Fruit fly (Drosophila melanogaster): ENCODE measurements around the gene CG3323.
A peak's percentile ranks its signal among the peaks of the same experiment; 100 is the strongest.

CG3323 gene

DNA sequence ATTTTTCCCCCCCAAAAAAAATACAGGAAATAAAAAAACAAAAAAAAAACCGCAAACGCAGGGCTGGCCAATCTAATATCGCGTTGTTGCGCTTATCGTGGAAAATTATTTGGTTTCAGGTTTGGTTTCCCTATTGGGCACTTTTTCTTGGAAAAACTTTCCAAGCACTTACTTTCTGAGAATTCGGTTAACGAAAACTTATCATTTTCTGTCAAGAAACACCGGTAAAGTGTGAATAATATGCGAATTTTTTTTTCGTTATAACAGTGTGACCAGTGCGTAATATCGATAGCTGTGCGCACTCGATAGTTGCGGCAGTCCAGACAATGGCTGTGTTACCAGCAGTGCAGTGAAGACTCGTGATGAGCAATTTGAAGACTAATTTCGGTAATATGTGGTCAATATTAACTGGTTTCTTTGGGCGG lies 17.0 kb upstream of the CG3323 start, which contains the start of gene Rnp4F (continued):
- no peak for TF ChIP-seq gce (GFP tag; IDR thresholded peaks at IDR 0.05)
- no peak for TF ChIP-seq Kr (GFP tag; optimal IDR thresholded peaks at IDR 0.05)
- peak; percentile 60 for TF ChIP-seq pb (GFP tag; optimal IDR thresholded peaks at IDR 0.05)
- peak; percentile 34 to 48 for TF ChIP-seq bsh (GFP tag; optimal IDR thresholded peaks at IDR 0.05)
- TF ChIP-seq CG6272 (GFP tag; IDR thresholded peaks at IDR 0.05): peak; percentile 83
- peak; percentile 53 for TF ChIP-seq CG16863 (GFP tag; optimal IDR thresholded peaks at IDR 0.05)
- peak; percentile 48 for TF ChIP-seq CG18011 (GFP tag; optimal IDR thresholded peaks at IDR 0.05)
- TF ChIP-seq zfh1 (GFP tag; IDR thresholded peaks at IDR 0.05): peak; percentile 76
- peak; percentile 17 to 64 for TF ChIP-seq chif (GFP tag; optimal IDR thresholded peaks at IDR 0.05)
- TF ChIP-seq CG15011 (GFP tag; optimal IDR thresholded peaks at IDR 0.05): no peak
- TF ChIP-seq fd3F (GFP tag; optimal IDR thresholded peaks at IDR 0.05): peak; percentile 21
- peak; percentile 82 for TF ChIP-seq pzg (GFP tag; optimal IDR thresholded peaks at IDR 0.05)
- peak; percentile 75 for TF ChIP-seq unc-4 (GFP tag; IDR thresholded peaks at IDR 0.05; ENCODE audit: partially characterized antibody)
- TF ChIP-seq Hr39 (optimal IDR thresholded peaks at IDR 0.05): no peak
- no peak for TF ChIP-seq tio (GFP tag; optimal IDR thresholded peaks at IDR 0.05)
- TF ChIP-seq CG13123 (GFP tag; optimal IDR thresholded peaks at IDR 0.05): peak; percentile 16
- TF ChIP-seq CG15479 (GFP tag; optimal IDR thresholded peaks at IDR 0.05): no peak
- TF ChIP-seq prd (optimal IDR thresholded peaks at IDR 0.05): no peak
- peak; percentile 80 for TF ChIP-seq prd (GFP tag; IDR thresholded peaks at IDR 0.05)
- TF ChIP-seq CG12769 (tag; optimal IDR thresholded peaks at IDR 0.05): no peak
- peak; percentile 65 for TF ChIP-seq Lhr (GFP tag; optimal IDR thresholded peaks at IDR 0.05)
- peak; percentile 9 for TF ChIP-seq CG4854 (GFP tag; optimal IDR thresholded peaks at IDR 0.05)
- 0 out of 3 replicates have a peak, but pooled peaks have one; percentile 12 for TF ChIP-seq C15 (GFP tag; IDR thresholded peaks at IDR 0.05)
- TF ChIP-seq H2.0 (GFP tag; IDR thresholded peaks at IDR 0.05): peak; percentile 39; the same call in 1 of the 2 replicates
- TF ChIP-seq zf30C (GFP tag; optimal IDR thresholded peaks at IDR 0.05): no peak
- no peak for TF ChIP-seq CG11696 (GFP tag; IDR thresholded peaks at IDR 0.05)
- TF ChIP-seq grau (tag; optimal IDR thresholded peaks at IDR 0.05): peak; percentile 97
- TF ChIP-seq abd-A (tag; optimal IDR thresholded peaks at IDR 0.05): no peak
- no peak for TF ChIP-seq D (optimal IDR thresholded peaks at IDR 0.05)
- TF ChIP-seq D (GFP tag; optimal IDR thresholded peaks at IDR 0.05): no peak
- TF ChIP-seq CG7928 (GFP tag; optimal IDR thresholded peaks at IDR 0.05): peak; percentile 87
- TF ChIP-seq kni (GFP tag; optimal IDR thresholded peaks at IDR 0.05): no peak
- TF ChIP-seq vnd (GFP tag; IDR thresholded peaks at IDR 0.05; ENCODE audit: partially characterized antibody): peak; percentile 78
- TF ChIP-seq Med (GFP tag): peak; percentile 90
- TF ChIP-seq CG9609 (GFP tag; optimal IDR thresholded peaks at IDR 0.05): peak; percentile 72
- TF ChIP-seq Tbp (GFP tag; optimal IDR thresholded peaks at IDR 0.05): no peak
- peak; percentile 80 for TF ChIP-seq dysf (GFP tag; IDR thresholded peaks at IDR 0.05)
- TF ChIP-seq CG4282 (GFP tag; optimal IDR thresholded peaks at IDR 0.05): no peak
- TF ChIP-seq CG17802 (tag; optimal IDR thresholded peaks at IDR 0.05): peak; percentile 96
- no peak for TF ChIP-seq CG15073 (GFP tag; optimal IDR thresholded peaks at IDR 0.05)
- TF ChIP-seq Scr (GFP tag; IDR thresholded peaks at IDR 0.05; ENCODE audit: partially characterized antibody): peak; percentile 86
- peak; percentile 97 for TF ChIP-seq Ets97D (GFP tag; optimal IDR thresholded peaks at IDR 0.05)
- TF ChIP-seq CG12391 (tag; optimal IDR thresholded peaks at IDR 0.05): peak; percentile 53
- peak; percentile 87 for TF ChIP-seq CG2120 (GFP tag; optimal IDR thresholded peaks at IDR 0.05)
- TF ChIP-seq Asciz (GFP tag; optimal IDR thresholded peaks at IDR 0.05): no peak
- TF ChIP-seq seq (GFP tag; IDR thresholded peaks at IDR 0.05): no peak
- peak; percentile 47 for TF ChIP-seq Max (GFP tag; optimal IDR thresholded peaks at IDR 0.05)
- no peak for TF ChIP-seq org-1 (GFP tag; optimal IDR thresholded peaks at IDR 0.05)
- TF ChIP-seq CG1832 (GFP tag; optimal IDR thresholded peaks at IDR 0.05): no peak
- peak; percentile 85; the same call in 2 of the 4 replicates for TF ChIP-seq Gug (GFP tag; IDR thresholded peaks at IDR 0.05)
- peak; percentile 64 for TF ChIP-seq CG17359 (tag; optimal IDR thresholded peaks at IDR 0.05)
- peak; percentile 16 for TF ChIP-seq CTCF (GFP tag; optimal IDR thresholded peaks at IDR 0.05)
